Fruit fly (Drosophila melanogaster) whole organism: ENCODE results near the gene CG31269.

Source experiments
- CG8478 ChIP-seq: fragments of >200 bp; optimal IDR thresholded peaks from 2 replicates; lab custom pipeline; 2018; ENCODE audit warnings: inconsistent platforms
- Dll ChIP-seq: fragments of >200 bp; optimal IDR thresholded peaks from 2 replicates; lab custom pipeline; 2017
- EcR ChIP-seq, 2 experiments: fragments of >200 bp; optimal IDR thresholded peaks; 2 replicates each; lab custom pipeline; 2017; ENCODE audit warnings: missing biosample characterization in 2 of 2, missing genetic modification characterization in 2 of 2, missing genetic modification reagents in 2 of 2
- pan ChIP-seq: fragments of >200 bp; optimal IDR thresholded peaks from 2 replicates; lab custom pipeline; 2017
- psq ChIP-seq: fragments of >200 bp; optimal IDR thresholded peaks from 2 replicates; lab custom pipeline; 2017
- usp ChIP-seq: fragments of >200 bp; optimal IDR thresholded peaks from 2 replicates; lab custom pipeline; 2017; ENCODE audit warnings: missing biosample characterization, missing genetic modification characterization, mixed read lengths

Gene CG31269

dm6 chr3R:17108881-17109280 is 18.0 kb upstream of the CG31269 start:
- TF ChIP-seq CG8478 (lab: Kevin White, UChicago) = no peak
- TF ChIP-seq usp = no peak
- no peak for TF ChIP-seq pan (lab: Kevin White, UChicago)
- no peak for TF ChIP-seq psq (lab: Kevin White, UChicago)
- no peak for TF ChIP-seq EcR (GFP tag; optimal IDR thresholded peaks at IDR 0.05; lab: Kevin White, UChicago)

dm6 chr3R:17110880-17111726 is 15.8 kb upstream of the CG31269 start:
- peak; percentile 12 for TF ChIP-seq Dll (lab: Kevin White, UChicago)
- no peak for TF ChIP-seq psq (lab: Kevin White, UChicago)

- TF ChIP-seq Dll (lab: Kevin White, UChicago) (no peak), EcR (GFP tag; optimal IDR thresholded peaks at IDR 0.05; lab: Kevin White, UChicago) (no peak), usp (no peak), CG8478 (lab: Kevin White, UChicago) (no peak), pan (lab: Kevin White, UChicago) (no peak), psq (lab: Kevin White, UChicago) (no peak)
Observed at dm6 chr3R:17115668-17116067, 11.3 kb upstream of the CG31269 start.

- no peak for TF ChIP-seq CG8478 (lab: Kevin White, UChicago)
- no peak for TF ChIP-seq pan (lab: Kevin White, UChicago)
- no peak for TF ChIP-seq psq (lab: Kevin White, UChicago)
- no peak for TF ChIP-seq EcR (GFP tag; optimal IDR thresholded peaks at IDR 0.05; lab: Kevin White, UChicago)
- no peak for TF ChIP-seq Dll (lab: Kevin White, UChicago)
- TF ChIP-seq usp = no peak
Observed at dm6 chr3R:17116231-17116630, 10.7 kb upstream of the CG31269 start.

dm6 chr3R:17117607-17118327 is 9.2 kb upstream of the CG31269 start:
- TF ChIP-seq Dll (lab: Kevin White, UChicago) (no peak), usp (no peak), psq (lab: Kevin White, UChicago) (no peak), CG8478 (lab: Kevin White, UChicago) (no peak), pan (lab: Kevin White, UChicago) (no peak), EcR (GFP tag; optimal IDR thresholded peaks at IDR 0.05; lab: Kevin White, UChicago) (no peak)

- TF ChIP-seq CG8478 (lab: Kevin White, UChicago) = no peak
- no peak for TF ChIP-seq usp
- TF ChIP-seq EcR (GFP tag; optimal IDR thresholded peaks at IDR 0.05; lab: Kevin White, UChicago) = no peak
- no peak for TF ChIP-seq psq (lab: Kevin White, UChicago)
- TF ChIP-seq pan (lab: Kevin White, UChicago) = no peak
- no peak for TF ChIP-seq Dll (lab: Kevin White, UChicago)
Observed at dm6 chr3R:17118917-17119378, 8.0 kb upstream of the CG31269 start.

- TF ChIP-seq usp (no peak), Dll (lab: Kevin White, UChicago) (no peak), EcR (GFP tag; optimal IDR thresholded peaks at IDR 0.05; lab: Kevin White, UChicago) (no peak), pan (lab: Kevin White, UChicago) (no peak), CG8478 (lab: Kevin White, UChicago) (no peak), psq (lab: Kevin White, UChicago) (no peak)
Observed at dm6 chr3R:17120165-17120564, 6.8 kb upstream of the CG31269 start, which contains the start of gene CG34278. TSS of gene CG34278 (plus strand) at chr3R:17120465.

- no peak for TF ChIP-seq Dll (lab: Kevin White, UChicago)
Observed at dm6 chr3R:17121277-17121676, 5.6 kb upstream of the CG31269 start, which contains the start of gene CG42779. TSS of gene CG42779 (plus strand) at chr3R:17121577.

dm6 chr3R:17122796-17123504 is 4.0 kb upstream of the CG31269 start:
- TF ChIP-seq CG8478 (lab: Kevin White, UChicago) (no peak), Dll (lab: Kevin White, UChicago) (no peak), EcR (GFP tag; optimal IDR thresholded peaks at IDR 0.05; lab: Kevin White, UChicago) (no peak), psq (lab: Kevin White, UChicago) (no peak), pan (lab: Kevin White, UChicago) (no peak), usp (no peak)

dm6 chr3R:17124177-17124576 is 2.7 kb upstream of the CG31269 start, which contains the start of gene CG45079:
TSS of gene CG45079 (plus strand) at chr3R:17124477.
- TF ChIP-seq psq (lab: Kevin White, UChicago) (no peak), Dll (lab: Kevin White, UChicago) (no peak), CG8478 (lab: Kevin White, UChicago) (no peak), usp (no peak)

- TF ChIP-seq usp (no peak), Dll (lab: Kevin White, UChicago) (no peak), pan (lab: Kevin White, UChicago) (no peak), psq (lab: Kevin White, UChicago) (no peak), EcR (GFP tag; optimal IDR thresholded peaks at IDR 0.05; lab: Kevin White, UChicago) (no peak), CG8478 (lab: Kevin White, UChicago) (no peak)
Observed at dm6 chr3R:17125339-17126044, 1.4 kb upstream of the CG31269 start, which contains the start of gene cher. TSS of gene cher (minus strand) at chr3R:17125389.
